Worm (Caenorhabditis elegans): ENCODE measurements around the gene pde-12.

The pde-12 gene

DNA sequence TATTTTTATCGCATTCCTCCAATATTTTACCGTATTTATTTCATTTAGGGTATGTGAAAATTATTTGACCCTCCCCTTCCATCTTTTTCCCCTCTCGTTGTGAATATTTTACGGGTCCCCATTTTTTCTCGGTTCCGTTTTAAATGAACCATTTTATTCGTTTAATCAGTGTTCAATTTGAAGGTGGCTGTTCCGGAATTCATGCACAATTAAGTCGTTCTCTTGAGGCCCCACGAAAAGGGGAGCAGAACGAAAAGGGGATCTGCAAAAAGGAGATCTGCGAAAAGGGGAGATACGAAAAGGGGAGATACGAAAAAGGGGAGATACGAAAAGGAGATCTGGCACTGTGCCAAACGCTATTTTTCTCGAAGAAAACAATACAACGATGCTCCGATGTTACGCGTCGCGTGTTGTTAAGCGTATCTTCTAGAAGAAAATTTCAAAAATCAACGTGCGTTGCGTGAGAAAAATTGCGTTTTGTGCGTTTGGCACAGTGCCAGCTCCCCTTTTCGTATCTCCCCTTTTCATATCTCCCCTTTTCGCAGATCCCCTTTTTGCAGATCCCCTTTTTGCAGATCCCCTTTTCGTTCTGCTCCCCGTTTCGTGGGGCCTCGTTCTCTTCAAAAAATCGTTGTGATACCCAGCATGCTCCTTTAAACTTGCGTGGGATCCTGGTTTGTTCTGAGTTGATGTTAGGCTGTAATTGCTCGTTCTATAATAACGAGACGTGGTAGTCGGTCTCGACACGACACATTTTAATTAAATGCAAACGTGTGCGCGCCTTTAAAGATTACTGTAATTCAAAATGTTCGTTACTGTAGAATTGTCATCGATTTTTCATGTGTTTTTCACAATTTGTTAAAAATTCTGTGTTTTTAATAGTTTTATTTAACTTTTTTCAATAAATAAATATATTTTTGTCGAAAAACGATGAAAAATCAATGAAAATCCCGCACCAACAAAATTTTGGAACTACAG is 33.7 kb downstream of the pde-12 start (continued):
- TF ChIP-seq pbrm-1 (GFP tag; IDR thresholded peaks at IDR 0.05) (peak; percentile 67; the same call in 1 of the 2 replicates), B0019.2 (GFP tag; conservative IDR thresholded peaks at IDR 0.05) (peak; percentile 45; the same call in 1 of the 2 replicates), F22D6.2 (tag; optimal IDR thresholded peaks at IDR 0.05) (no peak), snpc-4 (GFP tag; optimal IDR thresholded peaks at IDR 0.05) (peak; percentile 41), snpc-4 (tag; optimal IDR thresholded peaks at IDR 0.05) (no peak), F57C9.4 (tag; optimal IDR thresholded peaks at IDR 0.05) (no peak), Y95B8A.8 (GFP tag; IDR thresholded peaks at IDR 0.05) (peak; percentile 97), lin-35 (GFP tag; optimal IDR thresholded peaks at IDR 0.05) (peak in 1 of 3 experiments; percentile 3), gei-17 (GFP tag; optimal IDR thresholded peaks at IDR 0.05) (no peak), ztf-25 (GFP tag; IDR thresholded peaks at IDR 0.05) (peak; percentile 87; the same call in 1 of the 2 replicates), D2030.7 (GFP tag; IDR thresholded peaks at IDR 0.05) (peak; percentile 93), ceh-91 (GFP tag; IDR thresholded peaks at IDR 0.05) (0 out of 2 replicates have a peak, but pooled peaks have one; percentile 60), tbp1 (GFP tag; optimal IDR thresholded peaks at IDR 0.05) (peak; percentile 42), ceh-79 (tag; optimal IDR thresholded peaks at IDR 0.05) (no peak), nhr-179 (tag; optimal IDR thresholded peaks at IDR 0.05) (no peak), let-526 (GFP tag; IDR thresholded peaks at IDR 0.05) (no peak), ama-1 (optimal IDR thresholded peaks at IDR 0.05) (no peak), ama-1 (GFP tag; optimal IDR thresholded peaks at IDR 0.05) (peak in 1 of 2 experiments; percentile 78), Y53G8AR.9 (GFP tag; conservative IDR thresholded peaks at IDR 0.05) (peak; percentile 92), cebp-2 (GFP tag; IDR thresholded peaks at IDR 0.05) (0 out of 2 replicates have a peak, but pooled peaks have one; percentile 58), him-1 (tag; optimal IDR thresholded peaks at IDR 0.05) (peak; percentile 56), ceh-27 (GFP tag; optimal IDR thresholded peaks at IDR 0.05) (no peak), sdz-38 (tag; optimal IDR thresholded peaks at IDR 0.05) (no peak), efl-1 (GFP tag; optimal IDR thresholded peaks at IDR 0.05) (peak; percentile 33), rcor-1 (GFP tag; IDR thresholded peaks at IDR 0.05) (peak; percentile 63), lsl-1 (GFP tag; optimal IDR thresholded peaks at IDR 0.05) (peak; percentile 82), nfya-1 (tag; optimal IDR thresholded peaks at IDR 0.05; ENCODE audit: borderline replicate concordance, insufficient read depth) (no peak), nfya-2 (GFP tag; IDR thresholded peaks at IDR 0.05) (0 out of 2 replicates have a peak, but pooled peaks have one; percentile 55), lin-40 (tag; optimal IDR thresholded peaks at IDR 0.05) (no peak), ztf-22 (GFP tag; optimal IDR thresholded peaks at IDR 0.05) (no peak), rec-8 (tag; optimal IDR thresholded peaks at IDR 0.05) (no peak), ztf-6 (GFP tag; IDR thresholded peaks at IDR 0.05) (peak; percentile 48; the same call in 1 of the 2 replicates), lin-26 (GFP tag; IDR thresholded peaks at IDR 0.05) (peak; percentile 91), tlf-1 (GFP tag; optimal IDR thresholded peaks at IDR 0.05) (no peak), egrh-3 (GFP tag; IDR thresholded peaks at IDR 0.05) (peak; percentile 71; the same call in 1 of the 2 replicates)

DNA sequence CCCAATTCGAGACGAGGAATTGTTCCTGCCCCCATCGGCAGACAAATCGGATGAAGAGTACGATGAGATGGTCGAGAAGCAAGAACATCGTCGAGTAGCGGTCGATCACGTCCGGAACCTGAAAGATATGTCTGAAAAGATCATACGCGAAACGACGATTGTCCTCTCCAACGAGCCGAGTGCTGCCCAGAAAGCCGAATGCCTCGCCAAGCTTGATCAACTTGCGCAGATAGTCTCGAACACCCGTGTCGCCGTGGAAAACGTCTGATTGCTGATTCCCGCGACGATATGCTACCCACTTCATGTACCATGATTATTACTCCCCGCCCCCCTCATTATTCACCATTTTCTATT is 34.4 kb downstream of the pde-12 start:
- TF ChIP-seq K11D2.4 (GFP tag; IDR thresholded peaks at IDR 0.05): no peak
- peak; percentile 38 for TF ChIP-seq B0336.3 (GFP tag; IDR thresholded peaks at IDR 0.05)

Measured in whole organism, young adult.